Fruit fly (Drosophila melanogaster) whole organism, adult: ENCODE data around the gene CG33331.

Source experiments
- CG14711 ChIP-seq: fragments of 200-800 bp; sonication (Bioruptor generic); optimal IDR thresholded peaks from 2 replicates; lab custom pipeline; 2018; ENCODE audit warnings: missing biosample characterization, mild to moderate bottlenecking, missing genetic modification characterization, moderate library complexity
- CG5204 ChIP-seq: fragments of 200-800 bp; sonication (Bioruptor generic); optimal IDR thresholded peaks from 2 replicates; lab custom pipeline; 2016; ENCODE audit warnings: missing biosample characterization, missing genetic modification characterization
- Hr96 ChIP-seq: fragments of 200-800 bp; sonication (Bioruptor generic); optimal IDR thresholded peaks from 2 replicates; lab custom pipeline; 2016; ENCODE audit warnings: missing biosample characterization, missing genetic modification characterization
- kay ChIP-seq: fragments of 200-800 bp; sonication (Bioruptor generic); peaks from one replicate; lab custom pipeline; 2016; ENCODE audit warnings: missing biosample characterization, missing genetic modification characterization, borderline replicate concordance
- pad ChIP-seq: fragments of 200-800 bp; sonication (Bioruptor generic); optimal IDR thresholded peaks from 3 replicates; lab custom pipeline; 2017; ENCODE audit warnings: missing biosample characterization, missing genetic modification characterization, mild to moderate bottlenecking, moderate library complexity, missing genetic modification reagents
- tj ChIP-seq: fragments of 200-800 bp; sonication (Bioruptor generic); optimal IDR thresholded peaks from 3 replicates; lab custom pipeline; 2017; ENCODE audit warnings: missing biosample characterization, mild to moderate bottlenecking, missing genetic modification characterization, moderate library complexity
- toe ChIP-seq: fragments of 200-800 bp; sonication (Bioruptor generic); optimal IDR thresholded peaks from 2 replicates; lab custom pipeline; 2016; ENCODE audit warnings: missing biosample characterization, missing genetic modification characterization

DNA sequence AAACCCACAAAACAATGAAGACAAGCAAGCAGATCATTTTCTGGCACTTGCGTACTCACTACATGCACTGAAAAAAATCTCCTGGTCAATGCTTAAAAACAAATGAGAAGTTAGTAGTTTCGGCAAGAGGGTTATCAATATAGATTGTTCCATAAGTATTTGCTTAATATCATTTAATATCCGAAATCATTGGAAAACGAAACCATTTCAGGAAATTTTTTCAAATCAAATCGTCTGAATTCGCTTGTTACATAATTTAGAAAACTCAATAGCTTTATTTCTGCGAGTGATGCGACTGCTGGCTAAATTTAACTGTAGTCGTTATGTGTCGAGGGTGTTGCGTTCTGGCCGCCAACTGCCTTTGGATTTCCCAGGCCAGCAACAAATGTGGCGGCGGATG is 8.1 kb upstream of the CG33331 start:
- TF ChIP-seq kay, result no peak
- no peak for TF ChIP-seq toe
- no peak for TF ChIP-seq CG5204 (GFP tag; lab: Kevin White, UChicago)
- no peak for TF ChIP-seq Hr96
- TF ChIP-seq tj (GFP tag; lab: Kevin White, UChicago), result no peak
- no peak for TF ChIP-seq pad (GFP tag; lab: Kevin White, UChicago)
- no peak for TF ChIP-seq CG14711 (tag; lab: Kevin White, UChicago)
